Worm (Caenorhabditis elegans) whole organism, mixed stage, embryonic: ENCODE measurements around the gene C09F5.1.

Source experiments
- M03D4.4 ChIP-seq: sonication (generic microtip); optimal IDR thresholded peaks from 2 replicates; lab custom pipeline; 2017; ENCODE audit warnings: mild to moderate bottlenecking, missing genetic modification characterization, missing compliant biosample characterization
- ceh-39 ChIP-seq: fragments of 150-350 bp; optimal IDR thresholded peaks from 2 replicates; lab custom pipeline; 2014; ENCODE audit warnings: missing biosample characterization, missing genetic modification characterization
- elt-3 ChIP-seq: fragments of 150-350 bp; optimal IDR thresholded peaks from 2 replicates; lab custom pipeline; 2014; ENCODE audit warnings: missing biosample characterization, missing genetic modification characterization
- ham-2 ChIP-seq: fragments of 200-800 bp; sonication (Bioruptor generic); optimal IDR thresholded peaks from 2 replicates; lab custom pipeline; 2018; ENCODE audit warnings: mild to moderate bottlenecking, missing genetic modification characterization, missing compliant biosample characterization
- lin-32 ChIP-seq: fragments of 200-800 bp; sonication (Bioruptor generic); optimal IDR thresholded peaks from 2 replicates; lab custom pipeline; 2018; ENCODE audit warnings: mild to moderate bottlenecking, missing genetic modification characterization, missing compliant biosample characterization
- mab-5 ChIP-seq: fragments of 150-350 bp; optimal IDR thresholded peaks from 2 replicates; lab custom pipeline; 2014; ENCODE audit warnings: missing biosample characterization, missing genetic modification characterization
- mep-1 ChIP-seq: fragments of 150-350 bp; optimal IDR thresholded peaks from 2 replicates; lab custom pipeline; 2017; ENCODE audit warnings: missing biosample characterization, missing genetic modification reagents, missing genetic modification characterization, inconsistent platforms
- nhr-12 ChIP-seq: fragments of 150-350 bp; optimal IDR thresholded peaks from 2 replicates; lab custom pipeline; 2014; ENCODE audit warnings: missing biosample characterization, missing genetic modification characterization
- nhr-237 ChIP-seq: fragments of 150-350 bp; optimal IDR thresholded peaks from 2 replicates; lab custom pipeline; 2014; ENCODE audit warnings: missing biosample characterization, missing genetic modification characterization
- unc-39 ChIP-seq: fragments of 150-350 bp; optimal IDR thresholded peaks from 2 replicates; lab custom pipeline; 2014; ENCODE audit warnings: missing biosample characterization, missing genetic modification characterization

DNA sequence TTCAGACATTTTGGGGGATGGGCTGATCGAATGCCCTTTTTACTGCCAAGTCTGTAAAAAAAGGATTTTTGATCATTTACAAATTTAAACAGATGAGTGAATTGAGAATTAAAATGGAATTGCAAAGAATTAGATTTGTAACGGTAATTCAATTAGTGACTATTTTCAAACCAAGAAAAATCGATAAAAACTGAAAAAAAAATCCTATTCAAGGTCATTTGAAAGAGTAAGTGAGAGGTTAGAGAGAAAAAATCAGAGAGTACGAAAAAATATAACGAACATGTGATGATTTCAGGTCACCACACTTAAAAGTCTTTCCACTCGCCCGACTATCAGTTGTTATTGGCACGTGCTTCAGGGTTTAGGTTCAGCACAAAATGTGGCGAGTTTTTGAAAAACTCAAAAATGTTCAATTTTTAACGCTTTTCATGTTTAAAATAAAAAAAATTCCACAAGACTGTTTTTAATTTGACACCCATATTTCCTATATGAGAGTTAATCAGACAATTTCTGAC lies 38.2 kb upstream of the C09F5.1 start, which contains the start of gene T19C3.4:
- TF ChIP-seq ceh-39 (tag; lab: Kevin White, UChicago) (no peak), nhr-237 (tag; lab: Kevin White, UChicago) (no peak), mep-1 (tag; lab: Kevin White, UChicago) (no peak), M03D4.4 (tag; lab: Kevin White, UChicago) (no peak), unc-39 (tag; lab: Kevin White, UChicago) (no peak), lin-32 (no peak), elt-3 (tag; lab: Kevin White, UChicago) (no peak), mab-5 (tag; lab: Kevin White, UChicago) (no peak), ham-2 (no peak), nhr-12 (tag; lab: Kevin White, UChicago) (no peak)
